Worm (Caenorhabditis elegans) whole organism, L4 larva: ENCODE measurements around the gene fbxc-33.

Source experiments
- R02D3.7 ChIP-seq: fragments of 150-350 bp; sonication (generic microtip); optimal IDR thresholded peaks from 3 replicates; lab custom pipeline; 2014; ENCODE audit warnings: missing biosample characterization, missing genetic modification characterization
- ama-1 ChIP-seq: fragments of 150-350 bp; optimal IDR thresholded peaks from 2 replicates; lab custom pipeline; 2014; ENCODE audit warnings: inconsistent platforms, mixed read lengths
- lsy-2 ChIP-seq, 2 experiments: fragments of 150-350 bp in 1 of 2; sonication (generic microtip) in 1 of 2; optimal IDR thresholded peaks; 2 replicates each; lab custom pipeline; 2014 to 2017; ENCODE audit warnings: missing biosample characterization in 2 of 2, missing genetic modification characterization in 2 of 2
- pha-4 ChIP-seq, 2 experiments: fragments of 150-350 bp in 1 of 2; fragments of 200-800 bp in 1 of 2; sonication (Bioruptor generic) in 1 of 2; IDR thresholded peaks in 1 of 2; optimal IDR thresholded peaks in 1 of 2; 2 replicates each; pipeline versions ENCODE4 v1.3.6 to Lab custom; 2014 to 2022; ENCODE audit warnings: missing genetic modification characterization in 2 of 2, missing genetic modification reagents in 2 of 2, missing biosample characterization in 1 of 2, missing compliant biosample characterization in 1 of 2

ce11 chrII:913222-913722 is at the start of gene fbxc-33:
- TF ChIP-seq lsy-2 (tag; optimal IDR thresholded peaks at IDR 0.05; lab: Kevin White, UChicago) (no peak), ama-1 (lab: Kevin White, UChicago) (no peak), pha-4 (GFP tag; IDR thresholded peaks at IDR 0.05; lab: Robert Waterston, UW) (no peak), pha-4 (tag; optimal IDR thresholded peaks at IDR 0.05; lab: Kevin White, UChicago) (no peak), R02D3.7 (tag; lab: Kevin White, UChicago) (no peak)
